Worm (Caenorhabditis elegans) whole organism, young adult: Measurements from ENCODE around the gene nas-38.
A peak's percentile ranks its signal among the peaks of the same experiment; 100 is the strongest.

ENCODE experiments used
- C17E4.6 ChIP-seq: fragments of 200-800 bp; sonication (Bioruptor generic); IDR thresholded peaks from 2 replicates; pipeline ENCODE4 v1.3.6; 2022; ENCODE audit warnings: missing genetic modification reagents, missing genetic modification characterization, missing compliant biosample characterization
- F33H1.4 ChIP-seq: fragments of 200-800 bp; sonication (Bioruptor generic); IDR thresholded peaks from 2 replicates; pipeline ENCODE4 v1.3.6; 2022; ENCODE audit warnings: missing genetic modification reagents, missing genetic modification characterization, missing compliant biosample characterization
- K11D2.4 ChIP-seq: fragments of 200-800 bp; sonication (Bioruptor generic); IDR thresholded peaks from 2 replicates; pipeline ENCODE4 v1.3.6; 2022; ENCODE audit warnings: missing genetic modification reagents, missing genetic modification characterization, missing compliant biosample characterization
- aptf-2 ChIP-seq: fragments of 200-800 bp; sonication (Bioruptor generic); conservative IDR thresholded peaks from 2 replicates; pipeline ENCODE4 v1.3.6; 2022; ENCODE audit warnings: missing genetic modification reagents, missing genetic modification characterization, missing compliant biosample characterization
- athp-1 ChIP-seq: sonication (generic microtip); optimal IDR thresholded peaks from 2 replicates; lab custom pipeline; 2017; ENCODE audit warnings: mild to moderate bottlenecking, missing genetic modification characterization, missing compliant biosample characterization
- cebp-2 ChIP-seq: fragments of 200-800 bp; sonication (Bioruptor generic); IDR thresholded peaks from 2 replicates; pipeline ENCODE4 v1.3.6; 2022; ENCODE audit warnings: missing genetic modification characterization, missing compliant biosample characterization
- ceh-27 ChIP-seq: fragments of 200-800 bp; sonication (Bioruptor generic); optimal IDR thresholded peaks from 2 replicates; lab custom pipeline; 2018; ENCODE audit warnings: mild to moderate bottlenecking, missing genetic modification characterization, moderate library complexity, missing compliant biosample characterization
- dpff-1 ChIP-seq: sonication (generic microtip); optimal IDR thresholded peaks from 2 replicates; lab custom pipeline; 2017; ENCODE audit warnings: mild to moderate bottlenecking, missing genetic modification characterization, missing compliant biosample characterization
- egl-44 ChIP-seq: fragments of 200-800 bp; sonication (Bioruptor generic); IDR thresholded peaks from 2 replicates; pipeline ENCODE4 v1.3.6; 2022; ENCODE audit warnings: missing genetic modification reagents, missing genetic modification characterization, missing compliant biosample characterization
- ets-4 ChIP-seq: fragments of 200-800 bp; sonication (Bioruptor generic); optimal IDR thresholded peaks from 2 replicates; lab custom pipeline; 2018; ENCODE audit warnings: mild to moderate bottlenecking, missing genetic modification characterization, missing compliant biosample characterization
- fkh-3 ChIP-seq: sonication (generic microtip); optimal IDR thresholded peaks from 2 replicates; lab custom pipeline; 2016; ENCODE audit warnings: mild to moderate bottlenecking, missing genetic modification characterization, missing compliant biosample characterization
- gei-17 ChIP-seq: fragments of 200-800 bp; sonication (Bioruptor generic); optimal IDR thresholded peaks from 2 replicates; lab custom pipeline; 2018; ENCODE audit warnings: mild to moderate bottlenecking, missing genetic modification characterization, missing compliant biosample characterization
- hlh-26 ChIP-seq: fragments of 200-800 bp; sonication (Bioruptor generic); conservative IDR thresholded peaks from 2 replicates; pipeline ENCODE4 v1.3.6; 2022; ENCODE audit warnings: missing genetic modification reagents, missing genetic modification characterization, missing compliant biosample characterization
- hmg-1.2 ChIP-seq: fragments of 200-800 bp; sonication (Bioruptor generic); IDR thresholded peaks from 2 replicates; pipeline ENCODE4 v1.3.6; 2022; ENCODE audit warnings: missing genetic modification reagents, missing genetic modification characterization, missing compliant biosample characterization
- hsf-1 ChIP-seq: fragments of 200-800 bp; sonication (Bioruptor generic); IDR thresholded peaks from 2 replicates; pipeline ENCODE4 v1.3.6; 2022; ENCODE audit warnings: missing genetic modification reagents, missing genetic modification characterization, missing compliant biosample characterization
- lag-1 ChIP-seq: fragments of 200-800 bp; sonication (Bioruptor generic); IDR thresholded peaks from 2 replicates; pipeline ENCODE4 v1.3.6; 2022; ENCODE audit warnings: missing genetic modification reagents, missing genetic modification characterization, missing compliant biosample characterization
- let-526 ChIP-seq: fragments of 200-800 bp; sonication (Bioruptor generic); IDR thresholded peaks from 2 replicates; pipeline ENCODE4 v1.3.6; 2022; ENCODE audit warnings: missing genetic modification reagents, missing genetic modification characterization, missing compliant biosample characterization
- lin-35 ChIP-seq, 3 experiments: fragments of 150-350 bp in 2 of 3; sonication (generic microtip) in 1 of 3; optimal IDR thresholded peaks; 2 replicates each; lab custom pipeline; 2014 to 2018; ENCODE audit warnings: missing biosample characterization in 3 of 3, missing genetic modification characterization in 3 of 3, missing genetic modification reagents in 3 of 3
- lir-1 ChIP-seq: fragments of 200-800 bp; sonication (Bioruptor generic); conservative IDR thresholded peaks from 2 replicates; pipeline ENCODE4 v1.3.6; 2022; ENCODE audit warnings: missing genetic modification reagents, missing genetic modification characterization, missing compliant biosample characterization
- madf-10 ChIP-seq: sonication (generic microtip); optimal IDR thresholded peaks from 2 replicates; lab custom pipeline; 2016; ENCODE audit warnings: mild to moderate bottlenecking, missing genetic modification characterization, missing compliant biosample characterization
- madf-3 ChIP-seq: fragments of 200-800 bp; sonication (Bioruptor generic); IDR thresholded peaks from 2 replicates; pipeline ENCODE4 v1.3.6; 2022; ENCODE audit warnings: missing genetic modification reagents, missing genetic modification characterization, missing compliant biosample characterization
- madf-8 ChIP-seq: fragments of 200-800 bp; sonication (Bioruptor generic); conservative IDR thresholded peaks from 2 replicates; pipeline ENCODE4 v1.3.6; 2022; ENCODE audit warnings: missing genetic modification reagents, missing genetic modification characterization, missing compliant biosample characterization
- mcd-1 ChIP-seq: fragments of 200-800 bp; sonication (Bioruptor generic); IDR thresholded peaks from 2 replicates; pipeline ENCODE4 v1.3.6; 2022; ENCODE audit warnings: missing genetic modification reagents, missing genetic modification characterization, missing compliant biosample characterization
- mel-28 ChIP-seq: sonication (generic microtip); optimal IDR thresholded peaks from 2 replicates; lab custom pipeline; 2016; ENCODE audit warnings: borderline replicate concordance, mild to moderate bottlenecking, missing genetic modification characterization, missing compliant biosample characterization
- mes-4 ChIP-seq: sonication (generic microtip); optimal IDR thresholded peaks from 2 replicates; lab custom pipeline; 2016; ENCODE audit warnings: missing genotype, missing genetic modification characterization, missing compliant biosample characterization
- nfyb-1 ChIP-seq: fragments of 200-800 bp; sonication (Bioruptor generic); IDR thresholded peaks from 2 replicates; pipeline ENCODE4 v1.3.6; 2022; ENCODE audit warnings: missing genetic modification reagents, missing genetic modification characterization, missing compliant biosample characterization
- nhr-120 ChIP-seq: fragments of 200-800 bp; sonication (Bioruptor generic); IDR thresholded peaks from 2 replicates; pipeline ENCODE4 v1.3.6; 2022; ENCODE audit warnings: missing genetic modification characterization, missing compliant biosample characterization
- nhr-27 ChIP-seq: fragments of 200-800 bp; sonication (Bioruptor generic); optimal IDR thresholded peaks from 2 replicates; lab custom pipeline; 2018; ENCODE audit warnings: mild to moderate bottlenecking, missing genetic modification characterization, moderate library complexity, missing compliant biosample characterization
- pbrm-1 ChIP-seq: fragments of 200-800 bp; sonication (Bioruptor generic); IDR thresholded peaks from 2 replicates; pipeline ENCODE4 v1.3.6; 2022; ENCODE audit warnings: missing genetic modification reagents, missing genetic modification characterization, missing compliant biosample characterization
- pha-4 ChIP-seq: fragments of 150-350 bp; sonication (generic microtip); optimal IDR thresholded peaks from 2 replicates; lab custom pipeline; 2014; ENCODE audit warnings: missing biosample characterization, missing genetic modification reagents, missing genetic modification characterization
- rcor-1 ChIP-seq: fragments of 200-800 bp; sonication (Bioruptor generic); IDR thresholded peaks from 2 replicates; pipeline ENCODE4 v1.3.6; 2022; ENCODE audit warnings: missing genetic modification reagents, missing genetic modification characterization, missing compliant biosample characterization
- repo-1 ChIP-seq: sonication (generic microtip); optimal IDR thresholded peaks from 2 replicates; lab custom pipeline; 2017; ENCODE audit warnings: mild to moderate bottlenecking, missing genetic modification characterization, missing compliant biosample characterization
- snpc-1.1 ChIP-seq: sonication (generic microtip); optimal IDR thresholded peaks from 2 replicates; lab custom pipeline; 2017; ENCODE audit warnings: missing genetic modification characterization, mild to moderate bottlenecking, missing compliant biosample characterization, antibody characterized with exemption, moderate library complexity, missing genotype, missing genetic modification reagents; ENCODE audit not compliant: insufficient read depth
- snpc-3.4 ChIP-seq: sonication (generic microtip); optimal IDR thresholded peaks from 2 replicates; lab custom pipeline; 2017; ENCODE audit warnings: missing genetic modification characterization, mild to moderate bottlenecking, missing compliant biosample characterization, antibody characterized with exemption, moderate library complexity, missing genotype, missing genetic modification reagents
- snpc-4 ChIP-seq, 5 experiments: fragments of 150-350 bp in 1 of 5; sonication (generic microtip) in 4 of 5; optimal IDR thresholded peaks; 2 replicates each; lab custom pipeline; 2014 to 2018; ENCODE audit warnings: missing genetic modification characterization in 5 of 5, missing biosample characterization in 3 of 5, antibody characterized with exemption in 2 of 5, mild to moderate bottlenecking in 2 of 5, missing compliant biosample characterization in 2 of 5, missing genotype in 2 of 5, moderate library complexity in 2 of 5, missing genetic modification reagents in 1 of 5
- tbx-9 ChIP-seq: sonication (generic microtip); optimal IDR thresholded peaks from 2 replicates; lab custom pipeline; 2016; ENCODE audit warnings: borderline replicate concordance, missing genetic modification characterization, inconsistent platforms, missing compliant biosample characterization
- unc-130 ChIP-seq: sonication (generic microtip); optimal IDR thresholded peaks from 2 replicates; lab custom pipeline; 2016; ENCODE audit warnings: missing genetic modification reagents, missing genetic modification characterization, missing compliant biosample characterization
- zim-3 ChIP-seq: sonication (generic microtip); optimal IDR thresholded peaks from 2 replicates; lab custom pipeline; 2017; ENCODE audit warnings: mild to moderate bottlenecking, missing genetic modification characterization, moderate library complexity, missing compliant biosample characterization
- ztf-26 ChIP-seq: sonication (generic microtip); optimal IDR thresholded peaks from 2 replicates; lab custom pipeline; 2017; ENCODE audit warnings: missing genetic modification characterization, missing compliant biosample characterization
- ztf-28 ChIP-seq: fragments of 200-800 bp; sonication (Bioruptor generic); IDR thresholded peaks from 2 replicates; pipeline ENCODE4 v1.3.6; 2022; ENCODE audit warnings: missing genetic modification reagents, missing genetic modification characterization, missing compliant biosample characterization

Gene nas-38

ce11 chrX:557857-558256 is at the start of gene nas-38:
nas-38 (plus strand) TSS chrX:558157.
- TF ChIP-seq K11D2.4 (GFP tag; lab: Robert Waterston, UW) (no peak), nfyb-1 (GFP tag; lab: Robert Waterston, UW) (no peak), mel-28 (no peak), ztf-26 (tag; lab: Kevin White, UChicago) (no peak), snpc-4 (GFP tag; optimal IDR thresholded peaks at IDR 0.05; lab: Kevin White, UChicago) (no peak), snpc-4 (tag; optimal IDR thresholded peaks at IDR 0.05; lab: Kevin White, UChicago) (no peak)

- TF ChIP-seq tbx-9 (tag; lab: Kevin White, UChicago) = no peak
- TF ChIP-seq madf-3 (GFP tag; lab: Robert Waterston, UW) = no peak
- TF ChIP-seq egl-44 (GFP tag; lab: Robert Waterston, UW) = no peak
- TF ChIP-seq gei-17 = no peak
- no peak for TF ChIP-seq madf-10 (tag; lab: Kevin White, UChicago)
- TF ChIP-seq ets-4 = no peak
- TF ChIP-seq hlh-26 (GFP tag; lab: Robert Waterston, UW) = no peak
- no peak for TF ChIP-seq K11D2.4 (GFP tag; lab: Robert Waterston, UW)
- no peak for TF ChIP-seq aptf-2 (GFP tag; lab: Robert Waterston, UW)
- no peak for TF ChIP-seq nhr-120 (GFP tag; lab: Robert Waterston, UW)
- no peak for TF ChIP-seq unc-130
- TF ChIP-seq lag-1 (GFP tag; lab: Robert Waterston, UW) = no peak
- TF ChIP-seq C17E4.6 (GFP tag; lab: Robert Waterston, UW) = no peak
- no peak for TF ChIP-seq mes-4 (tag; lab: Kevin White, UChicago)
- TF ChIP-seq cebp-2 (GFP tag; lab: Robert Waterston, UW) = no peak
- TF ChIP-seq F33H1.4 (GFP tag; lab: Robert Waterston, UW) = no peak
- TF ChIP-seq mcd-1 (GFP tag; lab: Robert Waterston, UW) = no peak
- TF ChIP-seq pha-4 (tag; lab: Kevin White, UChicago) = no peak
- TF ChIP-seq zim-3 (tag; lab: Kevin White, UChicago) = no peak
- TF ChIP-seq dpff-1 (tag; lab: Kevin White, UChicago) = no peak
Observed at ce11 chrX:514023-514422, 43.9 kb upstream of the nas-38 start.

ce11 chrX:516761-517160 is 41.2 kb upstream of the nas-38 start:
- peak; percentile 95 for TF ChIP-seq hsf-1 (GFP tag; lab: Robert Waterston, UW)
- TF ChIP-seq, all 124 proteins: peak for 1; not testable (repeated sequence) for 123

ce11 chrX:520881-521280 is 37.1 kb upstream of the nas-38 start, which contains the start of gene B0310.3:
B0310.3 (minus strand) TSS chrX:520981.
- no peak for TF ChIP-seq pbrm-1 (GFP tag; lab: Robert Waterston, UW)
- no peak for TF ChIP-seq madf-8 (GFP tag; lab: Robert Waterston, UW)
- no peak for TF ChIP-seq lin-35 (GFP tag; optimal IDR thresholded peaks at IDR 0.05; lab: Kevin White, UChicago)
- no peak for TF ChIP-seq athp-1 (tag; lab: Kevin White, UChicago)
- TF ChIP-seq ceh-27 (GFP tag; lab: Kevin White, UChicago) = no peak
- TF ChIP-seq, all 124 proteins: peak for 0

ce11 chrX:524498-524897 is 33.5 kb upstream of the nas-38 start:
- TF ChIP-seq lir-1 (GFP tag; lab: Robert Waterston, UW) = no peak
- TF ChIP-seq rcor-1 (GFP tag; lab: Robert Waterston, UW) = no peak
- TF ChIP-seq fkh-3 (tag; lab: Kevin White, UChicago) = no peak
- TF ChIP-seq snpc-3.4 = no peak
- no peak for TF ChIP-seq nhr-27 (tag; lab: Kevin White, UChicago)
- TF ChIP-seq snpc-1.1 (tag; lab: Kevin White, UChicago) = no peak
- no peak for TF ChIP-seq repo-1 (tag; lab: Kevin White, UChicago)
- TF ChIP-seq lag-1 (GFP tag; lab: Robert Waterston, UW) = no peak
- TF ChIP-seq ztf-28 (GFP tag; lab: Robert Waterston, UW) = no peak
- no peak for TF ChIP-seq let-526 (GFP tag; lab: Robert Waterston, UW)
- TF ChIP-seq hmg-1.2 (GFP tag; lab: Robert Waterston, UW) = no peak
